Fruit fly (Drosophila melanogaster) whole organism: ENCODE data around the gene Smvt.

Experiments used
- pan ChIP-seq: fragments of >200 bp; optimal IDR thresholded peaks from 2 replicates; lab custom pipeline; 2017
- psq ChIP-seq: fragments of >200 bp; optimal IDR thresholded peaks from 2 replicates; lab custom pipeline; 2017
- usp ChIP-seq: fragments of >200 bp; optimal IDR thresholded peaks from 2 replicates; lab custom pipeline; 2017; ENCODE audit warnings: missing biosample characterization, missing genetic modification characterization, mixed read lengths

DNA sequence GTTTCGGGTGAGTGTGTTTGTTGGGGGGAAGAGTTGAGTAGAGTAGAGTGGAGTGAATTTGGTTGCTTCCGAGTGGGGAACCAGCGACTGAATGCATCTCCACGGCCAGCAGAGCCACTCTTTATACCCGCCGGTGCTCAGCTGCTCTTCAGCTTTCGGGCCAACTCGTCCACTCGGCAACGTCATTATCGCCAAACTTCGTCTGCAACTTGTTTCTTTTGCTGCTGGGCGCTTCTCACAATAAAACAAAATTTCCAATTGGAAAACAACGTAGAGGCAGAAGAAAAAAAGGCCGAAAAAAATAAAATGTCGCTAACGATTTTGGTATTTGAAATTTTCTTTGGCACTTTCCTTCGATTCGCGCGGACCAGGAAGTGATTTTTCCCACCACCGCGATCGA lies 3.3 kb upstream of the Smvt start, which contains the start of gene CG2150:
- no peak for TF ChIP-seq pan (lab: Kevin White, UChicago)
- TF ChIP-seq usp = no peak
- no peak for TF ChIP-seq psq (lab: Kevin White, UChicago)
